Worm (Caenorhabditis elegans) whole organism, L4 larva: ENCODE results near the gene C16A3.6.

ENCODE experiments used
- ama-1 ChIP-seq: fragments of 150-350 bp; optimal IDR thresholded peaks from 2 replicates; lab custom pipeline; 2014; ENCODE audit warnings: inconsistent platforms, mixed read lengths
- ceh-32 ChIP-seq: sonication (generic microtip); optimal IDR thresholded peaks from 2 replicates; lab custom pipeline; 2016; ENCODE audit warnings: mild to moderate bottlenecking, missing genetic modification characterization, missing compliant biosample characterization; ENCODE audit not compliant: poor library complexity
- daf-19 ChIP-seq: fragments of 200-800 bp; sonication (Bioruptor generic); conservative IDR thresholded peaks from 2 replicates; pipeline ENCODE4 v1.3.6; 2022; ENCODE audit warnings: missing genetic modification characterization, missing compliant biosample characterization
- duxl-1 ChIP-seq: sonication (generic microtip); optimal IDR thresholded peaks from 2 replicates; lab custom pipeline; 2016; ENCODE audit warnings: mild to moderate bottlenecking, missing genetic modification characterization, moderate library complexity, missing compliant biosample characterization; ENCODE audit not compliant: poor library complexity
- egl-27 ChIP-seq: sonication (generic microtip); optimal IDR thresholded peaks from 3 replicates; lab custom pipeline; 2017; ENCODE audit warnings: missing biosample characterization, missing genetic modification reagents, missing genetic modification characterization
- fkh-10 ChIP-seq: fragments of 150-350 bp; optimal IDR thresholded peaks from 2 replicates; lab custom pipeline; 2014; ENCODE audit warnings: missing biosample characterization, missing genetic modification reagents, missing genetic modification characterization
- lin-38 ChIP-seq: fragments of 200-800 bp; sonication (Bioruptor generic); IDR thresholded peaks from 2 replicates; pipeline ENCODE4 v1.3.6; 2022; ENCODE audit warnings: missing genetic modification reagents, missing genetic modification characterization, missing compliant biosample characterization
- mdt-29 ChIP-seq: fragments of 200-800 bp; sonication (Bioruptor generic); IDR thresholded peaks from 2 replicates; pipeline ENCODE4 v1.3.6; 2022; ENCODE audit warnings: missing genetic modification reagents, missing genetic modification characterization, missing compliant biosample characterization
- nhr-11 ChIP-seq: fragments of 150-350 bp; optimal IDR thresholded peaks from 2 replicates; lab custom pipeline; 2014; ENCODE audit warnings: missing biosample characterization, missing genetic modification characterization
- nhr-237 ChIP-seq: sonication (generic microtip); optimal IDR thresholded peaks from 2 replicates; lab custom pipeline; 2017; ENCODE audit warnings: missing biosample characterization, missing genetic modification characterization
- unc-62 ChIP-seq, 3 experiments: fragments of 150-350 bp in 1 of 3; sonication (generic microtip); optimal IDR thresholded peaks in 2 of 3; peaks in 1 of 3; 1 replicate in 1 of 3; 2 replicates in 2 of 3; lab custom pipeline; 2014 to 2017; ENCODE audit warnings: missing biosample characterization in 3 of 3, missing genetic modification characterization in 3 of 3, missing genetic modification reagents in 3 of 3, missing genotype in 1 of 3

DNA sequence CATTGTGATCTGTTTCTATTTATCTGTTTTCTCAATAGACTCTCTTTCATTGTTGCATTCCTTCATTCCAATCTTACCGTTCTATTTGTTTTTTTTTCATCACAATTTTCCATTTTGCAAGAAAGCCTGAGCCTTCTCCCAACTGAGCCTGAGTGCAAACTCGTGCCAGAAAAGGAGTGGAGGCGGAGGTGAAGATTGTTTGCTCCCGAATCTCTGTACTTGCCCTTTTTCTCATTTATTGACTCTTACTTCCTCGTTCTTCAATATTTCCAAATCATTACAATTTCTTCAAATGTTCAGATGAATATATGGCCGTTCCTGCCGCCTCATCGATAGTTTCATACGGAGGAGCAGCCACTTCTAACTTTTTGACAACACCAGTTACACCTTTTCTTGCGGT lies 27.8 kb downstream of the C16A3.6 start, which contains the start of gene let-756:
- TF ChIP-seq fkh-10 (GFP tag; lab: Kevin White, UChicago) = no peak
- TF ChIP-seq daf-19 (GFP tag; lab: Robert Waterston, UW) = no peak
- no peak for TF ChIP-seq ceh-32 (tag; lab: Kevin White, UChicago)
- no peak for TF ChIP-seq egl-27 (tag; lab: Kevin White, UChicago)
- no peak for TF ChIP-seq mdt-29
- no peak for TF ChIP-seq unc-62 (GFP tag; optimal IDR thresholded peaks at IDR 0.05 in 1 of 2; lab: Kevin White, UChicago)
- TF ChIP-seq unc-62 (tag; optimal IDR thresholded peaks at IDR 0.05; lab: Kevin White, UChicago) = no peak
- TF ChIP-seq nhr-237 (tag; lab: Kevin White, UChicago) = no peak
- TF ChIP-seq ama-1 (lab: Kevin White, UChicago) = no peak
- TF ChIP-seq duxl-1 (tag; lab: Kevin White, UChicago) = no peak
- TF ChIP-seq nhr-11 (tag; lab: Kevin White, UChicago) = no peak
- TF ChIP-seq lin-38 (GFP tag; lab: Robert Waterston, UW) = no peak
